Fruit fly (Drosophila melanogaster) whole organism: Measurements from ENCODE around the gene Or69a.

ENCODE experiments used
- CG8478 ChIP-seq: fragments of >200 bp; optimal IDR thresholded peaks from 2 replicates; lab custom pipeline; 2018; ENCODE audit warnings: inconsistent platforms

The Or69a gene

DNA sequence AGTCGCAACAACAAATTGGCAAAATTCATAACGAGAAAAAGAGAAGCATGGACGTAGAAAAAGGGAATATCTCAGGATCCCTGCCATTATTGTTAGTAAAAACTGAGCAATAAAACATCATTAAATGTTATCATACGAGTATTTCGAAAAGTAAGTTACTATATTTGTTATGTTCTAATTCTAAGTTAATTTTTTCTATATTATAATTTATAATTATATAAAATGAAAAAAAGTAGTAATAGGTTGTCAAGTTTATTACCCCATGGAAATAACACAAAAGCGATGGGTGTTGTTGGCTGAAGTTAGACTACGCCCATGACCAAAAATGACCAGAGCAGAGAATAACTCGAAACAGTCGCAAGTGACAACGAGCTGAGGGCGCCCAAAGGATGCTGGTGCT lies 52.1 kb downstream of the Or69a start:
- TF ChIP-seq CG8478 (lab: Kevin White, UChicago), result no peak
